Fruit fly (Drosophila melanogaster): ENCODE results near the gene dmt.
"Not testable (repeated sequence)": the region's sequence is repeated elsewhere in the genome, so short reads cannot be mapped to it uniquely, and the experiment has no call there.

The dmt gene

dm6 chr3R:9683064-9683682 is 27.8 kb upstream of the dmt start:
- TF ChIP-seq vri (GFP tag; optimal IDR thresholded peaks at IDR 0.05): no peak
- TF ChIP-seq Hr38 (GFP tag; optimal IDR thresholded peaks at IDR 0.05): no peak
- peak; percentile 94 for TF ChIP-seq svp (GFP tag)
- no peak for TF ChIP-seq Hr4 (GFP tag; optimal IDR thresholded peaks at IDR 0.05)
- no peak for TF ChIP-seq dac (GFP tag; optimal IDR thresholded peaks at IDR 0.05)

DNA sequence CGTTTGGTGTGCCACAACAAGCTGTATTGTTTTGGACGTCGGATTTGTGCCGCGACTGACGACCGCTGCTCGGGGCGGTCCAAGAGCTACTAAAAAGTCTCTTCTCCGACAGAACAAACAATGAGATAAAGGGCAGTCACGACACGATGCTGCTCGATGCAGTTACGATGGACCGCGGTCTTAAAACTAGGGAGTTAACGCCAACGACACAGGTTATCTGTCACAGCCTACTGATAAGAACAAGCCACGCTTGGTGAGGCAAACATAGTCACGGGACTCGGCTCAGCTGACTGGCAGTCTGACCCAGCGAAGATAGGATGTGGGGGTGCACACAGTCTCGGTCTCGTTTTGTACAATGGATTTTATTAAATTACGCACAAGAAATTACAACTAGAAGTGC is 26.8 kb upstream of the dmt start, which contains the start of gene CG9444:
CG9444 (minus strand) TSS at position 140 of the 400 bp plus-strand sequence.
- no peak for TF ChIP-seq CG1621 (tag; optimal IDR thresholded peaks at IDR 0.05)
- TF ChIP-seq CG11294 (GFP tag; IDR thresholded peaks at IDR 0.05): no peak
- no peak for TF ChIP-seq fkh (GFP tag; optimal IDR thresholded peaks at IDR 0.05)
- TF ChIP-seq fd85E (GFP tag; optimal IDR thresholded peaks at IDR 0.05): no peak
- TF ChIP-seq Eip78C (GFP tag): peak; percentile 11
- no peak for TF ChIP-seq pdm3 (GFP tag; optimal IDR thresholded peaks at IDR 0.05)
- peak; percentile 93 for TF ChIP-seq svp (GFP tag)

- TF ChIP-seq achi (GFP tag; optimal IDR thresholded peaks at IDR 0.05); CG9139 (GFP tag; optimal IDR thresholded peaks at IDR 0.05); CG15336 (GFP tag; IDR thresholded peaks at IDR 0.05): not testable (repeated sequence)
Measured at dm6 chr3R:9685376-9685775, 25.6 kb upstream of the dmt start, which contains the start of the genes eca and CG18542. Gene eca (minus strand): TSS chr3R:9685476. Gene CG18542 (plus strand): TSS chr3R:9685760.

- TF ChIP-seq CG32006 (GFP tag; optimal IDR thresholded peaks at IDR 0.05); Ets96B (tag; optimal IDR thresholded peaks at IDR 0.05); net (GFP tag; optimal IDR thresholded peaks at IDR 0.05): not testable (repeated sequence)
Measured at dm6 chr3R:9692675-9693129, 18.2 kb upstream of the dmt start, which contains the start of the genes Unc-115b, p24-2 and CG32939. Gene Unc-115b (minus strand): TSS chr3R:9692775. Gene p24-2 (minus strand): TSS chr3R:9692794. Gene CG32939 (plus strand): TSS chr3R:9693079.

DNA sequence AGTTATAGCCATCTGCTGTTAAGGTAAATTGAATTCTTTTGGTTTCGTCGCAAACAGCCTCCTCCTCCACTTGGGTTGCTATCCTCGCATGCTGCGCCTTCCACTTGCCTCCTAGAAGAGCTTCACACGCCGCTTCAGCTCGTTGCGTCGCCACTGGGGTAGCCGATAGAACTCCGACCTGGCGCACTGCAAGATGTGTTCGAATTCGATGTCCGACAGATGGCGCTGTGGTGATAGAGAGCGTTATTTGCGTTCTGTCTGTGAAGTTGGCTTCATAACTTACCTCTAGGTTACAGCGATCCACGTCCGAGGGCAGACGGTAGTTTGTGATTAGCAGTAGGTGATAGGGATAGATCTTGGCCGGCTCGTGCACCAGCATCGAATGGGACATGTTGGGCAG is 15.9 kb upstream of the dmt start:
- no peak for TF ChIP-seq Sox15 (GFP tag; optimal IDR thresholded peaks at IDR 0.05)
- TF ChIP-seq CG11902 (GFP tag; optimal IDR thresholded peaks at IDR 0.05): no peak

dm6 chr3R:9700513-9700912 is 10.4 kb upstream of the dmt start:
- TF ChIP-seq CG11902 (GFP tag; optimal IDR thresholded peaks at IDR 0.05) (no peak), CG8319 (GFP tag; optimal IDR thresholded peaks at IDR 0.05) (no peak), salr (GFP tag; optimal IDR thresholded peaks at IDR 0.05) (no peak), vri (GFP tag; optimal IDR thresholded peaks at IDR 0.05) (peak; percentile 21), Gug (GFP tag; IDR thresholded peaks at IDR 0.05) (no peak), Eip93F (GFP tag; optimal IDR thresholded peaks at IDR 0.05) (no peak), CG16779 (tag; optimal IDR thresholded peaks at IDR 0.05) (no peak)

dm6 chr3R:9701148-9701703 is 9.7 kb upstream of the dmt start:
- TF ChIP-seq Eip78C (GFP tag) (peak; percentile 49), vri (GFP tag; optimal IDR thresholded peaks at IDR 0.05) (peak; percentile 30), Met (GFP tag; optimal IDR thresholded peaks at IDR 0.05) (peak; percentile 3), Smox (GFP tag; optimal IDR thresholded peaks at IDR 0.05) (no peak), CG11902 (GFP tag; optimal IDR thresholded peaks at IDR 0.05) (no peak), CG31627 (GFP tag; optimal IDR thresholded peaks at IDR 0.05) (no peak), fkh (GFP tag; optimal IDR thresholded peaks at IDR 0.05) (peak; percentile 94), Eip93F (GFP tag; optimal IDR thresholded peaks at IDR 0.05) (no peak), salr (GFP tag; optimal IDR thresholded peaks at IDR 0.05) (no peak)

All from whole organism, prepupa.